Worm (Caenorhabditis elegans): ENCODE data around the gene C24A3.4.

Gene C24A3.4

ce11 chrX:8950507-8951028, 41.6 kb upstream of the C24A3.4 start, which contains the start of gene trk-1:
TSS of gene trk-1 (minus strand) at chrX:8950978.
- no peak for TF ChIP-seq rcor-1 (GFP tag; IDR thresholded peaks at IDR 0.05)
- TF ChIP-seq madf-10 (tag; optimal IDR thresholded peaks at IDR 0.05), result no peak
- TF ChIP-seq gei-17 (GFP tag; optimal IDR thresholded peaks at IDR 0.05), result no peak
- TF ChIP-seq chd-7 (tag; optimal IDR thresholded peaks at IDR 0.05), result no peak
- no peak for TF ChIP-seq F23B12.7 (tag; optimal IDR thresholded peaks at IDR 0.05; ENCODE audit: insufficient read depth)
- TF ChIP-seq lir-1 (GFP tag; conservative IDR thresholded peaks at IDR 0.05), result no peak
- TF ChIP-seq nhr-80 (tag; optimal IDR thresholded peaks at IDR 0.05), result no peak
- TF ChIP-seq nfya-2 (GFP tag; IDR thresholded peaks at IDR 0.05), result no peak
- no peak for TF ChIP-seq cebp-1 (GFP tag; IDR thresholded peaks at IDR 0.05)
- no peak for TF ChIP-seq cebp-1 (tag; optimal IDR thresholded peaks at IDR 0.05)

- TF ChIP-seq K12H6.12 (tag; optimal IDR thresholded peaks at IDR 0.05), result peak; percentile 54
- no peak for TF ChIP-seq unc-62 (GFP tag; optimal IDR thresholded peaks at IDR 0.05)
Observed at ce11 chrX:8952007-8952406, 40.2 kb upstream of the C24A3.4 start.

DNA sequence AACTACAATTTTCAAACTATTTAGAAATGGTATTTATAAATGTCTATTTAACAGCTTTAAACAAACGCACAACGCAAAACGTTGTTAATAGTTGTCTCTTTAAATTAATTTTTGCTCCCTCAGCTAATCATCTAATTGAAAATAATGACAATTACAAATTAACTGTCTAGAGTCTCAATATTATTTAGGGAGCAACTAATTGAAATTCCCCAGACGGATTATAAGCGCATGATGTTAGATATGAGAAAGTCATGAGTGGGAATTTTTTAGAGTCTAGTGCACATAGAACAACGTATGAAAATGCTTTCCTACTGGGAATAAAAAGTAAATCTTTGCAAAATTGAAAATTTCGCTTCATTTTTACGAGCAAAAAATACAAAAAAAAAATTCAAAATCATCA, 39.2 kb upstream of the C24A3.4 start:
- no peak for TF ChIP-seq Y53G8AR.9 (GFP tag; conservative IDR thresholded peaks at IDR 0.05)

DNA sequence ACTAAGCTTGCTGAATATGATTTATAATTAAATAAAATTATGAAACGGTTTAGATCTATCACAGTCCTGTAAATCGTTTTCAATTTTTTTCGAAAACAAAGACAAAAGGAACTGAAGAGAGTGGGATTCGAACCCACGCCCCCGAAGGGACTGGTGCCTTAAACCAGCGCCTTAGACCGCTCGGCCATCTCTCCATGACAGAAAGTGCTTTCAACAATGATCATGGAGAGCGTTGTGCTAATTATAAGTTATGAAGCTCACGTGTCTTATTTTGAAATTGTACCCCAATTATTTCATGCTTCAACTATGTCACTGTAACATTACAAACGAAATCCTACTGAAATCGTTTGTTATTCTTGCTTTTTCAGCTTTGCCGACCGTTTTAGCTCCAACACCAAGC, 36.4 kb upstream of the C24A3.4 start:
- TF ChIP-seq B0261.1 (tag; optimal IDR thresholded peaks at IDR 0.05), result peak; percentile 65
- TF ChIP-seq nhr-90 (tag; optimal IDR thresholded peaks at IDR 0.05), result no peak
- TF ChIP-seq egrh-3 (GFP tag; IDR thresholded peaks at IDR 0.05), result no peak
- TF ChIP-seq tbp1 (GFP tag; optimal IDR thresholded peaks at IDR 0.05), result peak; percentile 84
- no peak for TF ChIP-seq nhr-179 (tag; optimal IDR thresholded peaks at IDR 0.05)
- peak; percentile 70 for TF ChIP-seq rpc-1 (optimal IDR thresholded peaks at IDR 0.05)
- TF ChIP-seq rpc-1 (tag; optimal IDR thresholded peaks at IDR 0.05), result peak; percentile 77
- TF ChIP-seq snpc-3.4 (tag; optimal IDR thresholded peaks at IDR 0.05), result peak; percentile 13
- TF ChIP-seq rec-8 (tag; optimal IDR thresholded peaks at IDR 0.05), result peak in 1 of 2 experiments; percentile 36
- peak; percentile 29 for TF ChIP-seq ztf-18 (tag; optimal IDR thresholded peaks at IDR 0.05)
- no peak for TF ChIP-seq attf-5 (GFP tag; optimal IDR thresholded peaks at IDR 0.05)
- peak; percentile 22 for TF ChIP-seq die-1 (tag; optimal IDR thresholded peaks at IDR 0.05)
- peak; percentile 9 for TF ChIP-seq mes-4 (tag; optimal IDR thresholded peaks at IDR 0.05)
- no peak for TF ChIP-seq aptf-2 (GFP tag; conservative IDR thresholded peaks at IDR 0.05)

ce11 chrX:8957974-8958373, 34.2 kb upstream of the C24A3.4 start:
- TF ChIP-seq ztf-26 (tag; optimal IDR thresholded peaks at IDR 0.05), result no peak
- no peak for TF ChIP-seq egl-18 (GFP tag; IDR thresholded peaks at IDR 0.05)
- no peak for TF ChIP-seq nhr-90 (tag; optimal IDR thresholded peaks at IDR 0.05)

- TF ChIP-seq B0035.1 (tag; optimal IDR thresholded peaks at IDR 0.05), result no peak
- TF ChIP-seq lag-1 (GFP tag; IDR thresholded peaks at IDR 0.05), result no peak
- TF ChIP-seq snpc-1.1 (tag; optimal IDR thresholded peaks at IDR 0.05; ENCODE audit: insufficient read depth), result no peak
- TF ChIP-seq ceh-58 (GFP tag; IDR thresholded peaks at IDR 0.05), result no peak
- no peak for TF ChIP-seq mes-4 (tag; optimal IDR thresholded peaks at IDR 0.05)
- no peak for TF ChIP-seq nhr-90 (tag; optimal IDR thresholded peaks at IDR 0.05)
- TF ChIP-seq snpc-1.3 (tag; optimal IDR thresholded peaks at IDR 0.05; ENCODE audit: insufficient read depth), result no peak
- TF ChIP-seq K12H6.12 (tag; optimal IDR thresholded peaks at IDR 0.05), result no peak
- TF ChIP-seq let-526 (GFP tag; IDR thresholded peaks at IDR 0.05), result no peak
- TF ChIP-seq hlh-26 (GFP tag; conservative IDR thresholded peaks at IDR 0.05), result no peak
Observed at ce11 chrX:8961120-8961834, 30.9 kb upstream of the C24A3.4 start, which contains the start of gene aexr-3. TSS of gene aexr-3 (minus strand) at chrX:8961170.
